Fruit fly (Drosophila melanogaster) whole organism: ENCODE measurements around the gene CG43137.

Experiments used
- Dll ChIP-seq: fragments of >200 bp; optimal IDR thresholded peaks from 2 replicates; lab custom pipeline; 2017
- EcR ChIP-seq, 2 experiments: fragments of >200 bp; optimal IDR thresholded peaks; 2 replicates each; lab custom pipeline; 2017; ENCODE audit warnings: missing biosample characterization in 2 of 2, missing genetic modification characterization in 2 of 2, missing genetic modification reagents in 2 of 2
- pan ChIP-seq: fragments of >200 bp; optimal IDR thresholded peaks from 2 replicates; lab custom pipeline; 2017
- psq ChIP-seq: fragments of >200 bp; optimal IDR thresholded peaks from 2 replicates; lab custom pipeline; 2017
- usp ChIP-seq: fragments of >200 bp; optimal IDR thresholded peaks from 2 replicates; lab custom pipeline; 2017; ENCODE audit warnings: missing biosample characterization, missing genetic modification characterization, mixed read lengths

DNA sequence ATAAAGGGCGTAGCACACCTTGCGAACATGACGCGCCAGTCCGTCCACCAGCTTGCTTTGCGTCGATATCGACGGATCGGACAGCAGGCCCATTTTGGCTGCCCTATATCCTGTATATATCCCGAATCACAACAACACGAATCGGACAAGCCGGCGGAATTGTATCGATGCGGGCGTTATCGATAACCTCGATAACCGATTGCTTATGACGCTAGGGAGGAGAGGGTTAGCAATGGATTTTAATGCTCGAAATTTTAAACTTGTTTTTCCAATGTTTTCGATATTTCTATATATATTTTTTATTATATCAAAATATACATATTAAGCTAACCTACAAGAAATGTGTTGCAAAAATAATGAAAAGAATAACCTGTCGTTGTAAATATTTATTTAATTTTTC is 8.2 kb upstream of the CG43137 start, which contains the start of gene GAA1:
- TF ChIP-seq EcR (GFP tag; optimal IDR thresholded peaks at IDR 0.05; lab: Kevin White, UChicago), result no peak
- no peak for TF ChIP-seq psq (lab: Kevin White, UChicago)
- no peak for TF ChIP-seq pan
- TF ChIP-seq usp, result no peak
- no peak for TF ChIP-seq Dll (lab: Kevin White, UChicago)
